Worm (Caenorhabditis elegans) whole organism, mixed stage, embryonic: ENCODE results near the gene R07B1.8.

Experiments used
- M03D4.4 ChIP-seq: sonication (generic microtip); optimal IDR thresholded peaks from 2 replicates; lab custom pipeline; 2017; ENCODE audit warnings: mild to moderate bottlenecking, missing genetic modification characterization, missing compliant biosample characterization
- blmp-1 ChIP-seq: fragments of 150-350 bp; optimal IDR thresholded peaks from 2 replicates; lab custom pipeline; 2014; ENCODE audit warnings: missing biosample characterization, missing genetic modification characterization
- ceh-39 ChIP-seq: fragments of 150-350 bp; optimal IDR thresholded peaks from 2 replicates; lab custom pipeline; 2014; ENCODE audit warnings: missing biosample characterization, missing genetic modification characterization
- ceh-83 ChIP-seq: fragments of 200-800 bp; sonication (Bioruptor generic); optimal IDR thresholded peaks from 2 replicates; lab custom pipeline; 2018; ENCODE audit warnings: mild to moderate bottlenecking, missing genetic modification characterization, missing compliant biosample characterization
- ces-1 ChIP-seq: fragments of 150-350 bp; optimal IDR thresholded peaks from 2 replicates; lab custom pipeline; 2014; ENCODE audit warnings: missing biosample characterization, missing genetic modification reagents, missing genetic modification characterization
- elt-1 ChIP-seq: sonication (generic microtip); optimal IDR thresholded peaks from 2 replicates; lab custom pipeline; 2017; ENCODE audit warnings: missing genetic modification characterization, mild to moderate bottlenecking, missing compliant biosample characterization, antibody characterized with exemption, moderate library complexity, borderline replicate concordance; ENCODE audit not compliant: insufficient read depth
- flh-1 ChIP-seq: fragments of 200-800 bp; sonication (Bioruptor generic); optimal IDR thresholded peaks from 2 replicates; lab custom pipeline; 2018; ENCODE audit warnings: mild to moderate bottlenecking, missing genetic modification characterization, moderate library complexity, missing compliant biosample characterization
- ham-2 ChIP-seq: fragments of 200-800 bp; sonication (Bioruptor generic); optimal IDR thresholded peaks from 2 replicates; lab custom pipeline; 2018; ENCODE audit warnings: mild to moderate bottlenecking, missing genetic modification characterization, missing compliant biosample characterization
- hlh-1 ChIP-seq: fragments of 150-350 bp; optimal IDR thresholded peaks from 2 replicates; lab custom pipeline; 2014; ENCODE audit warnings: missing biosample characterization, missing genetic modification reagents, missing genetic modification characterization
- lin-13 ChIP-seq: fragments of 150-350 bp; optimal IDR thresholded peaks from 2 replicates; lab custom pipeline; 2014; ENCODE audit warnings: missing biosample characterization, missing genetic modification characterization
- lin-32 ChIP-seq: fragments of 200-800 bp; sonication (Bioruptor generic); optimal IDR thresholded peaks from 2 replicates; lab custom pipeline; 2018; ENCODE audit warnings: mild to moderate bottlenecking, missing genetic modification characterization, missing compliant biosample characterization
- lsy-2 ChIP-seq: fragments of 150-350 bp; optimal IDR thresholded peaks from 2 replicates; lab custom pipeline; 2014; ENCODE audit warnings: missing biosample characterization, missing genetic modification characterization
- mab-5 ChIP-seq: fragments of 150-350 bp; optimal IDR thresholded peaks from 2 replicates; lab custom pipeline; 2014; ENCODE audit warnings: missing biosample characterization, missing genetic modification characterization
- mep-1 ChIP-seq: fragments of 150-350 bp; optimal IDR thresholded peaks from 2 replicates; lab custom pipeline; 2017; ENCODE audit warnings: missing biosample characterization, missing genetic modification reagents, missing genetic modification characterization, inconsistent platforms
- nhr-12 ChIP-seq: fragments of 150-350 bp; optimal IDR thresholded peaks from 2 replicates; lab custom pipeline; 2014; ENCODE audit warnings: missing biosample characterization, missing genetic modification characterization
- nhr-2 ChIP-seq: fragments of 150-350 bp; optimal IDR thresholded peaks from 2 replicates; lab custom pipeline; 2014; ENCODE audit warnings: missing biosample characterization, missing genetic modification characterization
- nhr-237 ChIP-seq: fragments of 150-350 bp; optimal IDR thresholded peaks from 2 replicates; lab custom pipeline; 2014; ENCODE audit warnings: missing biosample characterization, missing genetic modification characterization
- nhr-76 ChIP-seq: sonication (generic microtip); optimal IDR thresholded peaks from 2 replicates; lab custom pipeline; 2017; ENCODE audit warnings: missing biosample characterization, missing genetic modification characterization
- pha-4 ChIP-seq: fragments of 150-350 bp; optimal IDR thresholded peaks from 2 replicates; lab custom pipeline; 2018; ENCODE audit warnings: missing biosample characterization, missing genetic modification reagents, missing genetic modification characterization
- sem-2 ChIP-seq: fragments of 200-800 bp; sonication (Bioruptor generic); optimal IDR thresholded peaks from 2 replicates; lab custom pipeline; 2018; ENCODE audit warnings: mild to moderate bottlenecking, missing genetic modification characterization, missing compliant biosample characterization
- snpc-4 ChIP-seq: fragments of 150-350 bp; optimal IDR thresholded peaks from 2 replicates; lab custom pipeline; 2014; ENCODE audit warnings: missing biosample characterization, missing genetic modification characterization
- sptf-1 ChIP-seq: sonication (generic microtip); optimal IDR thresholded peaks from 2 replicates; lab custom pipeline; 2017; ENCODE audit warnings: mild to moderate bottlenecking, missing genetic modification characterization, moderate library complexity, missing compliant biosample characterization
- tbx-8 ChIP-seq: fragments of 200-800 bp; sonication (Bioruptor generic); optimal IDR thresholded peaks from 2 replicates; lab custom pipeline; 2018; ENCODE audit warnings: mild to moderate bottlenecking, missing genetic modification characterization, moderate library complexity, missing compliant biosample characterization
- unc-120 ChIP-seq: sonication (generic microtip); optimal IDR thresholded peaks from 2 replicates; lab custom pipeline; 2017; ENCODE audit warnings: missing genetic modification characterization, missing compliant biosample characterization; ENCODE audit not compliant: poor library complexity, severe bottlenecking
- unc-62 ChIP-seq: fragments of 150-350 bp; optimal IDR thresholded peaks from 2 replicates; lab custom pipeline; 2014; ENCODE audit warnings: missing biosample characterization, missing genetic modification reagents, missing genetic modification characterization
- zip-8 ChIP-seq: fragments of 150-350 bp; optimal IDR thresholded peaks from 2 replicates; lab custom pipeline; 2014; ENCODE audit warnings: missing biosample characterization, missing genetic modification characterization
- ztf-11 ChIP-seq: fragments of 150-350 bp; optimal IDR thresholded peaks from 2 replicates; lab custom pipeline; 2014; ENCODE audit warnings: missing biosample characterization, missing genetic modification characterization

Gene R07B1.8

ce11 chrX:9850258-9850657 lies 22.2 kb downstream of the R07B1.8 start, which contains the start of gene lec-8:
Gene lec-8, plus strand, starts transcription at chrX:9850571.
- TF ChIP-seq sem-2 (GFP tag; lab: Kevin White, UChicago) (no peak), mab-5 (tag; lab: Kevin White, UChicago) (no peak), nhr-76 (tag; lab: Kevin White, UChicago) (no peak), snpc-4 (tag; lab: Kevin White, UChicago) (no peak), unc-120 (tag; lab: Kevin White, UChicago) (no peak), lin-13 (no peak), blmp-1 (tag; lab: Kevin White, UChicago) (no peak), ceh-83 (GFP tag; lab: Kevin White, UChicago) (no peak), ces-1 (no peak)

- TF ChIP-seq nhr-2 (tag; lab: Kevin White, UChicago), result peak; percentile 57
- TF ChIP-seq lin-32, result no peak
These were observed 24.2 kb downstream of the R07B1.8 start for ce11 chrX:9848214-9848789.

DNA sequence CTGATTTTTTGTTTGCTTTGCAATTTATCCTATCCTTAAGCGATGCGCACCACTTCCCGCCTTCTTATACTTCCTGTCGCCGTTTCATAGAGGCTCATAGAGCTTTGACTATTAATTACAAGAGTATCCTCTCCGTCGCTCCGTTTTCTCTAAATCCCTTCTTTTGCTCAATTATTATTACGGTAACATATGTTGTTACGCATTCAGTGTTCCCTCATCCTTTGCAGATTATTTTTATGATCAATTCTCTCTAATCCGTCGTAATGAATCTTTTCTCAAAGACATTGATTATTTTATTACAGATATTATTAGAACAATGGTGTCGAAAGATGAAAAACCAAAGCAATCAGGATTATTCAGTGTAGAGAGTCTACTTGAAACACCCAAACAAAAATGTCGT lies 25.5 kb downstream of the R07B1.8 start, which contains the start of gene vab-15:
Gene vab-15 (plus strand): TSS at position 301 of the 400 bp plus-strand sequence.
- TF ChIP-seq unc-62 (GFP tag; lab: Kevin White, UChicago) (no peak), mep-1 (tag; lab: Kevin White, UChicago) (no peak), unc-120 (tag; lab: Kevin White, UChicago) (no peak), zip-8 (tag; lab: Kevin White, UChicago) (no peak), nhr-2 (tag; lab: Kevin White, UChicago) (no peak), ces-1 (no peak), ztf-11 (tag; lab: Kevin White, UChicago) (no peak), tbx-8 (no peak), nhr-237 (tag; lab: Kevin White, UChicago) (no peak), nhr-12 (tag; lab: Kevin White, UChicago) (no peak), lsy-2 (tag; lab: Kevin White, UChicago) (no peak), ceh-39 (no peak), ceh-83 (GFP tag; lab: Kevin White, UChicago) (no peak)

DNA sequence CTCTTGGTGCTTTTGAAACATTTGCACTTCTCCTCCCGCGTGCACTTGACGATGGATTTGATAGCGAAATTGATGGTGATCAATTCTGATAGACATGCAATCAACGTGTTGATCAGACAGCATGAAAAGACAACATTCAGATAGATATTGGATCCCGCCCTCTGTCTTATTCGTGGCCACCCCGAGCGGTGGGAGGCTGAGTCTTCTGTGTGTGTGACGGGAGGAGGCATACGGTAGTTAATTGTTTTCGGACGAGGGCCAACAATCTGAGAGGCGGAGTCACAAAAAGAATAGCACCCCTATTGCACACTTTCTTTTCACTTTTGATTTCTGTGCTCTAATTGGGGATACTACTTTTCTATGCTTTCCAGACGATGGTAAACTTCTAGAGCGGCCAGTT lies 26.5 kb downstream of the R07B1.8 start:
- TF ChIP-seq lsy-2 (tag; lab: Kevin White, UChicago) (peak; percentile 74), nhr-237 (tag; lab: Kevin White, UChicago) (no peak), blmp-1 (tag; lab: Kevin White, UChicago) (no peak), hlh-1 (tag; lab: Kevin White, UChicago) (peak; percentile 9), unc-62 (GFP tag; lab: Kevin White, UChicago) (peak; percentile 23), snpc-4 (tag; lab: Kevin White, UChicago) (no peak)

DNA sequence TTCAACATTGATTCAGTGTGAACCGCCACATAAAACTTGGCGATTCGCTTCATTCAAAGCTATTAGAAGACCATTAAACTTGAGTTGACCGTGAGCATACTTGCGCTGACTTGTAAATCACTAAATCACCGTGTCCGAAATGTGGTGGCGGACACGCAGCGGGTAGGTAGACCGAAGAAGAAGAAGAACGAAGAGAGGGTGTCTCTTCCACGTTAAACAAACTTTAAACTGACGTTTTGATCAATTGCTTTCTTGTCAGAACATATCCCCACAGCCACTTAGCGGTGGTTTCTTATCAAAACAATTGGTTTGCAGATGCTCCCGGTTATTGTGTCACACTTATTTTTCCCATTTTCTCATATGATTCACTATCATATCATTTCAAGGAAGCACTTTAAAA lies 28.9 kb downstream of the R07B1.8 start:
- TF ChIP-seq M03D4.4 (tag; lab: Kevin White, UChicago), result no peak
- peak; percentile 59 for TF ChIP-seq hlh-1 (tag; lab: Kevin White, UChicago)
- peak; percentile 69 for TF ChIP-seq unc-62 (GFP tag; lab: Kevin White, UChicago)
- TF ChIP-seq sptf-1 (tag; lab: Kevin White, UChicago), result no peak

ce11 chrX:9842102-9842501 lies 30.4 kb downstream of the R07B1.8 start:
- TF ChIP-seq hlh-1 (tag; lab: Kevin White, UChicago) (peak; percentile 88), unc-62 (GFP tag; lab: Kevin White, UChicago) (peak; percentile 47), ces-1 (no peak), unc-120 (tag; lab: Kevin White, UChicago) (peak; percentile 6)

DNA sequence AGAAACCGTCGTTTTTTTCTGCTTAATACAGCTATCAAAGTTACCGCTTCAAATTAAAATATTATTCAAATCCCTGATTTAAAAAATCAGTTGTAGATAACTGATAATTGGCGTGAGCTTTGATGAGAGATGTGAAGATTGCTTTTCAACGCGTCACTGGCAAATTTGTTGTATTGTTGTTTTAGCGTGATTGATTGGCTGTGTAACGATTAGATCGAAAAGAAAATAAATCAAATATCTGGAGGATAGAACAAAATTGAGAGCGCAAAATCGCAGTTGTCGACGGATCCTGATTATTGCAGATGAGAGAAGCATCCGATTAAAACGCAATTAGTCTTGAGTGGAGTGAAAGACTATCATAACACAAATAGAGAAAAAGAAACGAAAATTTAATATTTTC lies 31.6 kb downstream of the R07B1.8 start:
- TF ChIP-seq mab-5 (tag; lab: Kevin White, UChicago), result peak; percentile 50
- no peak for TF ChIP-seq nhr-2 (tag; lab: Kevin White, UChicago)
- TF ChIP-seq blmp-1 (tag; lab: Kevin White, UChicago), result no peak
- peak; percentile 80 for TF ChIP-seq unc-62 (GFP tag; lab: Kevin White, UChicago)
- TF ChIP-seq, all 35 proteins: peak for 2

DNA sequence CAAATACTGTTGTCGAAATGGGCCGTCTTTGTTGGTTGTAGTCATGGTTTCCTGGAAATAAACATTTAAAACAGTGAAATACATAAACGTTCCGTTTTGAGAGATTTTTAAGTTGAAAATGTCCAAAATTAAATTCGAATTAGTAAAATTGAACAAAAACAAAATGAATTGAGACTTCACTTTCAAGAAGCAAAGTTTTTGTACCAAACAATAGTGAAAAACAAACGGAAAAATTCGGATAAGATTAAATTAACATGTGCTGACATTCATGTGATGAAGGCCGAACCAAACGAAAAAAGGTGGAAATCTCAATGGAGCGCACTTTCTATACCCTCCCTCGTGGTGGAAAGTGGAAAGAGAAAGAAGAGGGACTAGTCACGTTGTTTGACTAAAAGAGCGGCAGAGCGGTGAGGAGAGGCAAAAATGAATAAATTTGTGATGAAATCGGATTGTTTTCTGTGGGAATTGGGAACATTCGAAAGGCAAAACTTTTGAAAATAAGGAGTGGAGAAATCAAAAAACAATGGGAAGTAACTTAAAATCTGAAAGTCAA lies 34.4 kb downstream of the R07B1.8 start, which contains the start of gene ipla-2:
Gene ipla-2 (minus strand): TSS at position 51 of the 553 bp plus-strand sequence.
- TF ChIP-seq unc-120 (tag; lab: Kevin White, UChicago) (peak; percentile 7), nhr-12 (tag; lab: Kevin White, UChicago) (no peak), elt-1 (tag; lab: Kevin White, UChicago) (no peak), nhr-237 (tag; lab: Kevin White, UChicago) (no peak), ceh-39 (no peak), nhr-76 (tag; lab: Kevin White, UChicago) (no peak), nhr-2 (tag; lab: Kevin White, UChicago) (no peak), ces-1 (peak; percentile 58), hlh-1 (tag; lab: Kevin White, UChicago) (peak; percentile 16), unc-62 (GFP tag; lab: Kevin White, UChicago) (peak; percentile 44), mep-1 (tag; lab: Kevin White, UChicago) (peak; percentile 24), flh-1 (no peak), ham-2 (no peak), pha-4 (tag; lab: Kevin White, UChicago) (no peak), sptf-1 (tag; lab: Kevin White, UChicago) (no peak), ztf-11 (tag; lab: Kevin White, UChicago) (no peak), zip-8 (tag; lab: Kevin White, UChicago) (no peak)
- TF ChIP-seq, all 35 proteins: peak for 5
